Worm (Caenorhabditis elegans) whole organism, midembryonic: ENCODE results near the gene srsx-1.

Source experiments
- T22C8.4 ChIP-seq: fragments of 200-800 bp; sonication (Bioruptor generic); IDR thresholded peaks from 2 replicates; pipeline ENCODE4 v1.3.6; 2022; ENCODE audit warnings: missing genetic modification characterization, missing compliant biosample characterization
- cog-1 ChIP-seq: sonication (generic microtip); optimal IDR thresholded peaks from 2 replicates; lab custom pipeline; 2016; ENCODE audit warnings: missing genetic modification characterization, missing compliant biosample characterization
- flt-1 ChIP-seq: fragments of 200-800 bp; sonication (Bioruptor generic); IDR thresholded peaks from 2 replicates; pipeline ENCODE4 v1.3.6; 2022; ENCODE audit warnings: missing genetic modification characterization, missing compliant biosample characterization
- klf-2 ChIP-seq: fragments of 200-800 bp; sonication (Bioruptor generic); conservative IDR thresholded peaks from 2 replicates; pipeline ENCODE4 v1.3.6; 2022; ENCODE audit warnings: missing genetic modification reagents, missing genetic modification characterization, missing compliant biosample characterization
- med-1 ChIP-seq: sonication (generic microtip); optimal IDR thresholded peaks from 2 replicates; lab custom pipeline; 2017; ENCODE audit warnings: missing genetic modification characterization, mild to moderate bottlenecking, missing compliant biosample characterization, antibody characterized with exemption, missing genetic modification reagents; ENCODE audit not compliant: insufficient read depth
- ref-1 ChIP-seq: fragments of 200-800 bp; sonication (Bioruptor generic); conservative IDR thresholded peaks from 2 replicates; pipeline ENCODE4 v1.3.6; 2022; ENCODE audit warnings: missing genetic modification reagents, missing genetic modification characterization, missing compliant biosample characterization
- tab-1 ChIP-seq: fragments of 200-800 bp; sonication (Bioruptor generic); IDR thresholded peaks from 2 replicates; pipeline ENCODE4 v1.3.6; 2022; ENCODE audit warnings: missing genetic modification characterization, missing compliant biosample characterization
- ztf-23 ChIP-seq: fragments of 200-800 bp; sonication (Bioruptor generic); IDR thresholded peaks from 2 replicates; pipeline ENCODE4 v1.3.6; 2022; ENCODE audit warnings: missing genetic modification reagents, missing genetic modification characterization, missing compliant biosample characterization
- ztf-29 ChIP-seq: fragments of 200-800 bp; sonication (Bioruptor generic); IDR thresholded peaks from 2 replicates; pipeline ENCODE4 v1.3.6; 2022; ENCODE audit warnings: missing genetic modification reagents, missing genetic modification characterization, missing compliant biosample characterization

srsx-1 gene

ce11 chrV:17177967-17178366 lies at the start of gene srsx-1:
srsx-1 (minus strand) TSS chrV:17178067.
- TF ChIP-seq klf-2 (GFP tag; lab: Robert Waterston, UW) (no peak), T22C8.4 (no peak), ztf-23 (GFP tag; lab: Robert Waterston, UW) (no peak), tab-1 (GFP tag; lab: Robert Waterston, UW) (no peak), ref-1 (GFP tag; lab: Robert Waterston, UW) (no peak), ztf-29 (GFP tag; lab: Robert Waterston, UW) (no peak), med-1 (GFP tag; lab: Kevin White, UChicago) (no peak), flt-1 (GFP tag; lab: Robert Waterston, UW) (no peak), cog-1 (tag; lab: Kevin White, UChicago) (no peak)

- TF ChIP-seq cog-1 (tag; lab: Kevin White, UChicago) (no peak), tab-1 (GFP tag; lab: Robert Waterston, UW) (no peak), ztf-29 (GFP tag; lab: Robert Waterston, UW) (no peak), med-1 (GFP tag; lab: Kevin White, UChicago) (no peak), T22C8.4 (no peak), klf-2 (GFP tag; lab: Robert Waterston, UW) (no peak), ref-1 (GFP tag; lab: Robert Waterston, UW) (no peak), ztf-23 (GFP tag; lab: Robert Waterston, UW) (no peak), flt-1 (GFP tag; lab: Robert Waterston, UW) (no peak)
These were observed 48.3 kb upstream of the srsx-1 start, which contains the start of gene srh-112 for ce11 chrV:17226119-17226518. srh-112 (minus strand) TSS chrV:17226219.

ce11 chrV:17225389-17225788 lies 47.5 kb upstream of the srsx-1 start, which contains the start of gene scl-25:
scl-25 (plus strand) TSS chrV:17225689.
- TF ChIP-seq ztf-23 (GFP tag; lab: Robert Waterston, UW) (no peak), ztf-29 (GFP tag; lab: Robert Waterston, UW) (no peak), T22C8.4 (no peak), tab-1 (GFP tag; lab: Robert Waterston, UW) (no peak), klf-2 (GFP tag; lab: Robert Waterston, UW) (no peak), ref-1 (GFP tag; lab: Robert Waterston, UW) (no peak), cog-1 (tag; lab: Kevin White, UChicago) (no peak), flt-1 (GFP tag; lab: Robert Waterston, UW) (no peak), med-1 (GFP tag; lab: Kevin White, UChicago) (no peak)

ce11 chrV:17223305-17223704 lies 45.4 kb upstream of the srsx-1 start, which contains the start of gene srh-252:
srh-252 (minus strand) TSS chrV:17223405.
- TF ChIP-seq T22C8.4 (no peak), ztf-23 (GFP tag; lab: Robert Waterston, UW) (no peak), flt-1 (GFP tag; lab: Robert Waterston, UW) (no peak), cog-1 (tag; lab: Kevin White, UChicago) (no peak), ref-1 (GFP tag; lab: Robert Waterston, UW) (no peak), klf-2 (GFP tag; lab: Robert Waterston, UW) (no peak), ztf-29 (GFP tag; lab: Robert Waterston, UW) (no peak), med-1 (GFP tag; lab: Kevin White, UChicago) (no peak), tab-1 (GFP tag; lab: Robert Waterston, UW) (no peak)

- TF ChIP-seq flt-1 (GFP tag; lab: Robert Waterston, UW) (no peak), med-1 (GFP tag; lab: Kevin White, UChicago) (no peak), ztf-23 (GFP tag; lab: Robert Waterston, UW) (no peak), klf-2 (GFP tag; lab: Robert Waterston, UW) (no peak), ref-1 (GFP tag; lab: Robert Waterston, UW) (no peak), tab-1 (GFP tag; lab: Robert Waterston, UW) (no peak)
These were observed 42.5 kb upstream of the srsx-1 start, which contains the start of gene srh-109 for ce11 chrV:17220345-17220744. srh-109 (minus strand) TSS chrV:17220445.

- TF ChIP-seq ztf-23 (GFP tag; lab: Robert Waterston, UW) (no peak), flt-1 (GFP tag; lab: Robert Waterston, UW) (no peak), T22C8.4 (no peak), ztf-29 (GFP tag; lab: Robert Waterston, UW) (no peak), med-1 (GFP tag; lab: Kevin White, UChicago) (no peak), cog-1 (tag; lab: Kevin White, UChicago) (no peak), ref-1 (GFP tag; lab: Robert Waterston, UW) (no peak), klf-2 (GFP tag; lab: Robert Waterston, UW) (no peak), tab-1 (GFP tag; lab: Robert Waterston, UW) (no peak)
These were observed 39.8 kb upstream of the srsx-1 start, which contains the start of gene srbc-62 for ce11 chrV:17217690-17218089. srbc-62 (plus strand) TSS chrV:17217990.

ce11 chrV:17215602-17216001 lies 37.7 kb upstream of the srsx-1 start:
- no peak for TF ChIP-seq klf-2 (GFP tag; lab: Robert Waterston, UW)
- TF ChIP-seq med-1 (GFP tag; lab: Kevin White, UChicago), result no peak
- no peak for TF ChIP-seq ztf-23 (GFP tag; lab: Robert Waterston, UW)
- TF ChIP-seq cog-1 (tag; lab: Kevin White, UChicago), result no peak
- TF ChIP-seq tab-1 (GFP tag; lab: Robert Waterston, UW), result no peak
- TF ChIP-seq ref-1 (GFP tag; lab: Robert Waterston, UW), result no peak
- TF ChIP-seq ztf-29 (GFP tag; lab: Robert Waterston, UW), result no peak
- no peak for TF ChIP-seq flt-1 (GFP tag; lab: Robert Waterston, UW)
- TF ChIP-seq T22C8.4, result no peak

ce11 chrV:17212743-17213142 lies 34.9 kb upstream of the srsx-1 start, which contains the start of gene srh-113:
srh-113 (plus strand) TSS chrV:17213043.
- TF ChIP-seq cog-1 (tag; lab: Kevin White, UChicago), result no peak
- no peak for TF ChIP-seq klf-2 (GFP tag; lab: Robert Waterston, UW)
- no peak for TF ChIP-seq flt-1 (GFP tag; lab: Robert Waterston, UW)
- TF ChIP-seq ref-1 (GFP tag; lab: Robert Waterston, UW), result no peak
- no peak for TF ChIP-seq med-1 (GFP tag; lab: Kevin White, UChicago)
